Worm (Caenorhabditis elegans): ENCODE data around the gene W04D12.1.

The W04D12.1 gene

ce11 chrIII:5813501-5813900 is 23.2 kb upstream of the W04D12.1 start:
- no peak for TF ChIP-seq vab-15 (tag; optimal IDR thresholded peaks at IDR 0.05)
- TF ChIP-seq ces-1 (GFP tag; optimal IDR thresholded peaks at IDR 0.05), result no peak
- peak; percentile 6 for TF ChIP-seq lin-14 (GFP tag; optimal IDR thresholded peaks at IDR 0.05)
- TF ChIP-seq lin-35 (GFP tag; optimal IDR thresholded peaks at IDR 0.05), result peak in 1 of 2 experiments; percentile 29
- no peak for TF ChIP-seq nhr-20 (tag; optimal IDR thresholded peaks at IDR 0.05)
- peak; percentile 40 for TF ChIP-seq blmp-1 (tag; optimal IDR thresholded peaks at IDR 0.05)
- no peak for TF ChIP-seq unc-98 (GFP tag; IDR thresholded peaks at IDR 0.05)
- TF ChIP-seq ztf-4 (tag; optimal IDR thresholded peaks at IDR 0.05), result no peak
- TF ChIP-seq elt-3 (tag; optimal IDR thresholded peaks at IDR 0.05), result peak in 1 of 6 experiments; percentile 19

- TF ChIP-seq unc-98 (GFP tag; IDR thresholded peaks at IDR 0.05) (no peak), Y116A8C.19 (tag; optimal IDR thresholded peaks at IDR 0.05; ENCODE audit: borderline replicate concordance) (no peak), efl-1 (optimal IDR thresholded peaks at IDR 0.05) (no peak), efl-1 (GFP tag; optimal IDR thresholded peaks at IDR 0.05 in 1 of 2) (peak in 1 of 2 experiments; percentile 77), unc-86 (tag; optimal IDR thresholded peaks at IDR 0.05) (no peak), blmp-1 (tag; optimal IDR thresholded peaks at IDR 0.05) (no peak), xbp-1 (tag; optimal IDR thresholded peaks at IDR 0.05) (no peak), mdl-1 (tag; optimal IDR thresholded peaks at IDR 0.05) (no peak), fkh-8 (tag; optimal IDR thresholded peaks at IDR 0.05) (no peak), tbx-2 (tag; optimal IDR thresholded peaks at IDR 0.05) (no peak), elt-2 (tag; optimal IDR thresholded peaks at IDR 0.05) (peak; percentile 44)
These were observed 22.6 kb upstream of the W04D12.1 start for ce11 chrIII:5814098-5814497.

ce11 chrIII:5814799-5815198 is 21.9 kb upstream of the W04D12.1 start, which contains the start of gene R12B2.7:
Gene R12B2.7 (plus strand): TSS chrIII:5815045.
- TF ChIP-seq tbx-2 (tag; optimal IDR thresholded peaks at IDR 0.05) (peak; percentile 53), snu-23 (GFP tag; optimal IDR thresholded peaks at IDR 0.05) (peak; percentile 32), lin-35 (GFP tag; optimal IDR thresholded peaks at IDR 0.05) (peak in 1 of 2 experiments; percentile 54), nhr-20 (tag; optimal IDR thresholded peaks at IDR 0.05) (peak; percentile 40), nhr-85 (tag) (peak; percentile 90), nhr-19 (GFP tag; conservative IDR thresholded peaks at IDR 0.05) (peak; percentile 35), skn-1 (tag; optimal IDR thresholded peaks at IDR 0.05) (no peak), lin-14 (GFP tag; optimal IDR thresholded peaks at IDR 0.05) (peak; percentile 59), sptf-1 (tag; optimal IDR thresholded peaks at IDR 0.05) (no peak), pag-3 (tag; optimal IDR thresholded peaks at IDR 0.05; ENCODE audit: borderline replicate concordance, insufficient read depth) (no peak), nhr-71 (tag; optimal IDR thresholded peaks at IDR 0.05) (peak; percentile 57), grh-1 (GFP tag; IDR thresholded peaks at IDR 0.05) (peak; percentile 42; the same call in 1 of the 2 replicates), fkh-10 (GFP tag; optimal IDR thresholded peaks at IDR 0.05) (no peak), elt-3 (tag; optimal IDR thresholded peaks at IDR 0.05) (peak in 2 of 6 experiments; percentile 15 to 34), lsy-2 (tag; optimal IDR thresholded peaks at IDR 0.05) (peak in 1 of 2 experiments; percentile 17), mdl-1 (tag; optimal IDR thresholded peaks at IDR 0.05) (peak in 1 of 2 experiments; percentile 10), lin-13 (GFP tag; optimal IDR thresholded peaks at IDR 0.05) (no peak), unc-130 (tag; optimal IDR thresholded peaks at IDR 0.05) (peak; percentile 58), blmp-1 (tag; optimal IDR thresholded peaks at IDR 0.05) (peak; percentile 51), egl-27 (tag; optimal IDR thresholded peaks at IDR 0.05) (no peak), fos-1 (tag; optimal IDR thresholded peaks at IDR 0.05) (no peak), efl-1 (optimal IDR thresholded peaks at IDR 0.05) (peak in 1 of 2 experiments; percentile 14), efl-1 (GFP tag; optimal IDR thresholded peaks at IDR 0.05 in 1 of 2) (peak in 1 of 2 experiments; percentile 58), dpl-1 (GFP tag; optimal IDR thresholded peaks at IDR 0.05) (peak in 1 of 3 experiments; percentile 2), ama-1 (optimal IDR thresholded peaks at IDR 0.05) (no peak), nhr-90 (tag; optimal IDR thresholded peaks at IDR 0.05; ENCODE audit: poor library complexity) (peak; percentile 39)

ce11 chrIII:5815932-5816331 is 20.8 kb upstream of the W04D12.1 start, which contains the start of gene sma-4:
Gene sma-4 (plus strand): TSS chrIII:5816232.
- TF ChIP-seq nhr-28 (tag; optimal IDR thresholded peaks at IDR 0.05) (no peak), lin-14 (GFP tag; optimal IDR thresholded peaks at IDR 0.05) (no peak), sup-37 (GFP tag; optimal IDR thresholded peaks at IDR 0.05) (no peak)
